Worm (Caenorhabditis elegans): ENCODE results near the gene tag-290.
A peak's percentile ranks its signal among the peaks of the same experiment; 100 is the strongest.

tag-290 gene

DNA sequence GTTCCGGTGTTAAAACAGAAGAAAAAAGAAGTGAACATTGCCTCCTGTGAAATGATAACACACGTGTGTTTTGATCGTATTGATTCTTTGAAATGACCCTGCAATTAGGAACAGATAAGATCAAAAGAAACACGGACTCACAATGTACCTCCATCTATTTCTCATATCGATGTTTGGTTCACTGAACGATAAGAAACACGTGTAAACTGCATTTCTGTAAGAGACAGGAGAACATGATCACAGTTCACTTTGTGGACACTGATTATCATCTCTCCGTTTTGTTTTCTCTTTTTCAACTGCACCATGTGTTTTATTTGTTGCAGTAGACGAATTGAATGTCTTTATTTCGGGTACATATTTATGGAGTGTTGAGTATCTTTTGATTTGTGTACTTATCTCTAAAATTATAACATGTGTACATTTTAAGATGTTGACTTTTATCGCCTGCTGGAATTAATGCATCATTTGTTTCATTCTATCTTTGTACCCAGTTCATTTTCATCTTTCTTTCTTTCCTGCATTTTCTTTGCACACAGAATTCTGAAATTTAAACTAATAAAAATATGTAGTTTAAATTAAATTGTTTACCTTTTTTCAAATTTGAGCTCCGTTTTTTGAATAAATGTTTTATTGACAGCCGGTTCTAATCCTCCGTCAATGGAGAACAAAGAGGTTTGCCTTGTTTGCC is 40.2 kb upstream of the tag-290 start, which contains the start of the genes H12C20.7 and nhr-68 (continued):
- TF ChIP-seq daf-8 (GFP tag; IDR thresholded peaks at IDR 0.05) (no peak), Y48G9A.11 (GFP tag; IDR thresholded peaks at IDR 0.05) (no peak), vab-7 (GFP tag; IDR thresholded peaks at IDR 0.05) (no peak), mdl-1 (tag; optimal IDR thresholded peaks at IDR 0.05) (peak; percentile 38 to 98), nhr-237 (tag; optimal IDR thresholded peaks at IDR 0.05) (no peak), zag-1 (tag; optimal IDR thresholded peaks at IDR 0.05) (no peak), snpc-1.2 (GFP tag; IDR thresholded peaks at IDR 0.05) (no peak), madf-9 (GFP tag; conservative IDR thresholded peaks at IDR 0.05) (peak; percentile 56; the same call in 1 of the 2 replicates), egl-43 (GFP tag; IDR thresholded peaks at IDR 0.05) (no peak), mep-1 (tag; optimal IDR thresholded peaks at IDR 0.05) (peak; percentile 85), madf-5 (GFP tag; IDR thresholded peaks at IDR 0.05) (no peak), ceh-28 (tag; optimal IDR thresholded peaks at IDR 0.05) (no peak), duxl-1 (tag; optimal IDR thresholded peaks at IDR 0.05; ENCODE audit: poor library complexity) (peak; percentile 90), jun-1 (tag; optimal IDR thresholded peaks at IDR 0.05) (peak; percentile 37), lir-3 (tag; optimal IDR thresholded peaks at IDR 0.05) (no peak), pha-4 (GFP tag; IDR thresholded peaks at IDR 0.05) (peak; percentile 73), pha-4 (tag; optimal IDR thresholded peaks at IDR 0.05) (no peak), zfp-3 (GFP tag; conservative IDR thresholded peaks at IDR 0.05) (peak; percentile 86), saeg-2 (GFP tag; IDR thresholded peaks at IDR 0.05) (peak; percentile 96), lsy-2 (tag; optimal IDR thresholded peaks at IDR 0.05) (peak in 1 of 2 experiments; percentile 93), mxl-2 (GFP tag; conservative IDR thresholded peaks at IDR 0.05) (peak; percentile 75), skn-1 (tag; optimal IDR thresholded peaks at IDR 0.05) (no peak), R02D3.7 (tag; optimal IDR thresholded peaks at IDR 0.05) (no peak), dmd-6 (GFP tag; IDR thresholded peaks at IDR 0.05) (peak; percentile 100), Y105C5A.15 (GFP tag; IDR thresholded peaks at IDR 0.05) (no peak), ceh-20 (GFP tag; IDR thresholded peaks at IDR 0.05) (peak; percentile 94), tra-1 (GFP tag; IDR thresholded peaks at IDR 0.05) (peak; percentile 98), daf-19 (GFP tag; conservative IDR thresholded peaks at IDR 0.05) (0 out of 2 replicates have a peak, but pooled peaks have one; percentile 40), fkh-10 (GFP tag; optimal IDR thresholded peaks at IDR 0.05) (no peak), T26A8.4 (GFP tag; IDR thresholded peaks at IDR 0.05) (peak; percentile 89), Y5F2A.4 (GFP tag; optimal IDR thresholded peaks at IDR 0.05) (no peak), lin-39 (tag; optimal IDR thresholded peaks at IDR 0.05) (no peak), mes-2 (tag; optimal IDR thresholded peaks at IDR 0.05; ENCODE audit: poor library complexity, severe bottlenecking) (no peak), ztf-11 (tag; optimal IDR thresholded peaks at IDR 0.05) (no peak), lin-38 (GFP tag; IDR thresholded peaks at IDR 0.05) (peak; percentile 62), nhr-76 (tag; optimal IDR thresholded peaks at IDR 0.05) (peak; percentile 42), dpl-1 (GFP tag; optimal IDR thresholded peaks at IDR 0.05) (peak; percentile 65), nhr-42 (GFP tag; IDR thresholded peaks at IDR 0.05) (peak; percentile 86; the same call in 1 of the 2 replicates), ZK546.5 (tag; optimal IDR thresholded peaks at IDR 0.05) (no peak), arid-1 (GFP tag; conservative IDR thresholded peaks at IDR 0.05) (peak; percentile 54; the same call in 1 of the 2 replicates), spr-3 (GFP tag; optimal IDR thresholded peaks at IDR 0.05) (no peak), nhr-102 (tag; optimal IDR thresholded peaks at IDR 0.05) (peak; percentile 97)
